Fruit fly (Drosophila melanogaster): ENCODE measurements around the gene CG14377.
A peak's percentile ranks its signal among the peaks of the same experiment; 100 is the strongest.

The CG14377 gene

DNA sequence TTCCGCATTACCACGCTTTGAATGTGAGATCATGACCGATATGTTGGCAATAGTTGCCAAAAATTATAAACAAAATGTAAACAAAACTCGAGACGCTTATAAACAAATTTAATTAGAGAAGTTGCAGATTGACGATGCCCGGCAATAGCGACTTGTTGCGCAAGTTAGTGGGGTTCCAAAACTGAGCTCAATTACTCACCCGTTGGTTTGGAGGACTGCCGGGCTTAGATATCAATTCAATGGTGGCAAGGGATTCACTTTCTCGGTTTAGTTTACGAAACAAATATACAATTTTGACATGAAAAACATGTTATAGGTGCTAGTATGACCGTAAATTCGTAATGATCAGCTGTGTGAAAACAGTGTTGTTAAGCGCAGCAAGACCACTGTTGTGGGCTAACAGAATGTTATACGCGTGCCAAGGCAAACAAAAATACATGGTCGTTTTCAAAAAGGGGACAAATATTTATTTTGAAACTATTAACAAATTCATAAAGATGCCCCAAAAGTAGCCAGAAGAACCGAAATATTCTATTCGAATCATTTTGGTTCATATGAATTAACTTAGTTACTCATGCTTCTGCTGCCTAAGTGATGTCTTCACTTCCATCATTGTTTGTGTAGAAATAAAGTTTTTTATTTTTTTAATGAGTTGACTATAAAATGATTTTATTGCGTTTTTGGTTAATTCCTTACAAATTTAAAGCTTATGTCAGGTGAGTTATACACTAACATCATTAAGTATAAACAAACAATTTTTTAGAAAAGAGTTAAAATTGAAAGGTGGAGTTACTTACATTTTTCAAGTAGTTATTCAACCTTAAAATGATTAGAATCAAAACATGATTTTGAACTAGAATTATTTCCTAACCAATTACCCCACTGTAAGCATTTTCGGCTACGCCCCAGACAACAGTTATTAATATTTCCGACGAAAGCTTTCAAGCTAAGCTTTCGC, 30.8 kb upstream of the CG14377 start, which contains the start of gene Elp6 (continued):
- TF ChIP-seq Hmx (GFP tag; optimal IDR thresholded peaks at IDR 0.05) (peak; percentile 28), hth (optimal IDR thresholded peaks at IDR 0.05) (no peak), yki (optimal IDR thresholded peaks at IDR 0.05) (no peak), Xbp1 (GFP tag; optimal IDR thresholded peaks at IDR 0.05) (peak; percentile 67), lbe (GFP tag; optimal IDR thresholded peaks at IDR 0.05) (peak; percentile 26), HHEX (GFP tag; optimal IDR thresholded peaks at IDR 0.05) (peak; percentile 71), rib (GFP tag; IDR thresholded peaks at IDR 0.05) (no peak), pum (GFP tag; optimal IDR thresholded peaks at IDR 0.05) (peak; percentile 65), E2f1 (GFP tag; IDR thresholded peaks at IDR 0.05) (peak; percentile 67), CG10209 (GFP tag; optimal IDR thresholded peaks at IDR 0.05) (peak; percentile 73), gt (GFP tag; IDR thresholded peaks at IDR 0.05) (no peak), CG31224 (GFP tag; IDR thresholded peaks at IDR 0.05) (no peak; the same call in 1 of the 2 replicates), CG11247 (GFP tag; IDR thresholded peaks at IDR 0.05) (peak; percentile 55), vvl (GFP tag; IDR thresholded peaks at IDR 0.05) (peak; percentile 58; the same call in 1 of the 2 replicates), CG15514 (GFP tag; optimal IDR thresholded peaks at IDR 0.05) (peak; percentile 57), exex (tag; optimal IDR thresholded peaks at IDR 0.05) (peak; percentile 33), CG3995 (GFP tag; optimal IDR thresholded peaks at IDR 0.05) (peak; percentile 25), Sry-β (GFP tag; optimal IDR thresholded peaks at IDR 0.05) (no peak), ems (GFP tag; optimal IDR thresholded peaks at IDR 0.05) (peak; percentile 38), HLH54F (GFP tag; optimal IDR thresholded peaks at IDR 0.05) (peak; percentile 76), Ets65A (GFP tag) (peak; percentile 90), CG34224 (GFP tag; IDR thresholded peaks at IDR 0.05; ENCODE audit: partially characterized antibody) (no peak), CG14667 (GFP tag; IDR thresholded peaks at IDR 0.05) (no peak), twi (tag; optimal IDR thresholded peaks at IDR 0.05) (no peak), CG3163 (GFP tag; optimal IDR thresholded peaks at IDR 0.05) (peak; percentile 30), lab (GFP tag; optimal IDR thresholded peaks at IDR 0.05) (peak; percentile 72), chn (GFP tag; optimal IDR thresholded peaks at IDR 0.05) (peak; percentile 69), CG12744 (GFP tag; optimal IDR thresholded peaks at IDR 0.05) (peak; percentile 51), aop (GFP tag; IDR thresholded peaks at IDR 0.05) (no peak), HmgD (GFP tag; optimal IDR thresholded peaks at IDR 0.05) (no peak), CG1233 (GFP tag; optimal IDR thresholded peaks at IDR 0.05) (peak; percentile 70), Myb (GFP tag; optimal IDR thresholded peaks at IDR 0.05) (peak; percentile 29), Fer1 (GFP tag; optimal IDR thresholded peaks at IDR 0.05) (peak; percentile 47), unpg (GFP tag; optimal IDR thresholded peaks at IDR 0.05) (peak; percentile 38), CG17829 (tag; optimal IDR thresholded peaks at IDR 0.05) (no peak), toy (GFP tag; IDR thresholded peaks at IDR 0.05) (no peak), Neu2 (GFP tag; optimal IDR thresholded peaks at IDR 0.05; ENCODE audit: borderline replicate concordance) (no peak), C15 (GFP tag; IDR thresholded peaks at IDR 0.05) (0 out of 3 replicates have a peak, but pooled peaks have one; percentile 19), CG4730 (GFP tag; IDR thresholded peaks at IDR 0.05) (peak; percentile 50; the same call in 1 of the 2 replicates), stwl (tag; optimal IDR thresholded peaks at IDR 0.05) (peak; percentile 85), sob (GFP tag; IDR thresholded peaks at IDR 0.05) (no peak), CG3838 (GFP tag; optimal IDR thresholded peaks at IDR 0.05) (no peak), tap (tag; optimal IDR thresholded peaks at IDR 0.05) (peak; percentile 47), slbo (GFP tag; IDR thresholded peaks at IDR 0.05) (peak; percentile 88), CG11085 (GFP tag; IDR thresholded peaks at IDR 0.05) (peak; percentile 48; the same call in 1 of the 2 replicates), nom (GFP tag; optimal IDR thresholded peaks at IDR 0.05) (no peak), p53 (GFP tag; optimal IDR thresholded peaks at IDR 0.05) (no peak), CG10979 (tag; optimal IDR thresholded peaks at IDR 0.05) (peak; percentile 48), CG18011 (GFP tag; optimal IDR thresholded peaks at IDR 0.05) (peak; percentile 10)
